Worm (Caenorhabditis elegans): ENCODE data around the gene C28A5.2.

DNA sequence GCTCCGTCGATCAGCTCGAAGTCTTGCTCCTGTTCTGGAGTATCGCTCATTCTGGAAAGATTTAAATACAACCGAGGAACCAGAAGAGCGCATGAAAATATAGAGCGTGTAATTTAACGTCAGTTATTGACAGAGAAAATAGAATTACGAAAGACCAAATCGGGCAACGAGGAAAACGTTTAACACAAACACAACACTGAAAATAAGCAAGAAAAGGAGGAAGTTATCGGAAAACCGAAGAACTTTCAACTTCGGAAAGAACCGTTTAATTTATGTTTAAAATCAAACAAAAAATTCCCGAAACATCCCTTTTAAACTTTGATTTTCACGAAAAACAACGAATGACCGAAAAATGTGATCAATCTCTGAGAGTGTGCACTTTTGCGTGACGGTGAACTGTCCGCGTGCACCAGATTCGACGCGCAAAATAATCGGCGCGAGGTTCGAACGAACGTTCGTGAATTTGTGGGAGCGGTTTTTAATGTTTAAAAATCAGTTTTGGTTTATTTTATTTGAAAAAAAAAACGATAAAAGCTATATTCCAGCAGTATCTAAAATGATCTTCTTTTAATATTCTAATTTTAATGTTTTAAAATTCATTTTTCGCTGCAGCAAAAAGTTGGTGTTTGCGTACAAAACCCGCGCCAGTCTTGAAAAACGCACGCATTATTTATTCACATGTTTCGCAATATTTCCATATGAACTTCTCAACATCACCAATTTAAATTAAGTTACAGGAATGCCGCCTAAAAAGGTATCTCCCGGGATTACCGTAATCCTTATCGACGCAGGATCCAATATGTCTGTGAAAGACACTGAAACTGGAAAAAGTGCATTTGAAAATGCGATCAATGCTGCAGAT, 20.0 kb downstream of the C28A5.2 start, which contains the start of the genes R07E5.7 and cku-80:
- TF ChIP-seq elt-3 (tag; optimal IDR thresholded peaks at IDR 0.05), result no peak
- no peak for TF ChIP-seq nhr-77 (tag; optimal IDR thresholded peaks at IDR 0.05)
- TF ChIP-seq daf-12 (tag; optimal IDR thresholded peaks at IDR 0.05), result no peak
- TF ChIP-seq ztf-11 (tag; optimal IDR thresholded peaks at IDR 0.05), result no peak
- peak; percentile 29 for TF ChIP-seq skn-1 (tag; optimal IDR thresholded peaks at IDR 0.05)
- TF ChIP-seq nhr-28 (tag; optimal IDR thresholded peaks at IDR 0.05), result no peak
- TF ChIP-seq ZK546.5 (tag; optimal IDR thresholded peaks at IDR 0.05), result no peak
- TF ChIP-seq aly-2 (tag; optimal IDR thresholded peaks at IDR 0.05), result no peak
- TF ChIP-seq pha-4 (tag; optimal IDR thresholded peaks at IDR 0.05), result peak; percentile 55
- TF ChIP-seq ama-1 (optimal IDR thresholded peaks at IDR 0.05), result peak; percentile 17
